Fruit fly (Drosophila melanogaster) ovary, adult (tissue): ENCODE measurements around the gene GlcAT-S.
A peak's percentile ranks its signal among the peaks of the same experiment; 100 is the strongest.

Source experiments
- CG17801 ChIP-seq: fragments of 200-800 bp; optimal IDR thresholded peaks from 2 replicates; lab custom pipeline; 2019; ENCODE audit warnings: missing biosample characterization, mild to moderate bottlenecking, missing genetic modification characterization, moderate library complexity; ENCODE audit not compliant: partially characterized antibody

Gene GlcAT-S

dm6 chr2L:9615983-9616519 lies at the start of gene GlcAT-S:
Gene GlcAT-S, plus strand, starts transcription at chr2L:9616469.
- no peak for TF ChIP-seq CG17801 (GFP tag; lab: Kevin White, UChicago)

- no peak for TF ChIP-seq CG17801 (GFP tag; lab: Kevin White, UChicago)
Measured at dm6 chr2L:9566656-9567055, 49.6 kb upstream of the GlcAT-S start, which contains the start of gene jp. Gene jp, minus strand, starts transcription at chr2L:9566750.

- peak; percentile 93 for TF ChIP-seq CG17801 (GFP tag; lab: Kevin White, UChicago)
Measured at dm6 chr2L:9567398-9567856, 48.8 kb upstream of the GlcAT-S start.

dm6 chr2L:9568360-9569088 lies 47.7 kb upstream of the GlcAT-S start, which contains the start of gene brwl:
Gene brwl, plus strand, starts transcription at chr2L:9568890.
- peak; percentile 95 for TF ChIP-seq CG17801 (GFP tag; lab: Kevin White, UChicago)

- TF ChIP-seq CG17801 (GFP tag; lab: Kevin White, UChicago): no peak
Measured at dm6 chr2L:9569131-9569530, 47.1 kb upstream of the GlcAT-S start.

- peak; percentile 98 for TF ChIP-seq CG17801 (GFP tag; lab: Kevin White, UChicago)
Measured at dm6 chr2L:9569588-9570434, 46.5 kb upstream of the GlcAT-S start.

- TF ChIP-seq CG17801 (GFP tag; lab: Kevin White, UChicago): peak; percentile 87
Measured at dm6 chr2L:9570673-9571193, 45.5 kb upstream of the GlcAT-S start.

- TF ChIP-seq CG17801 (GFP tag; lab: Kevin White, UChicago): peak; percentile 78
Measured at dm6 chr2L:9576269-9576933, 39.9 kb upstream of the GlcAT-S start, which contains the start of gene Mtpalpha. Gene Mtpalpha, minus strand, starts transcription at chr2L:9576769.

- TF ChIP-seq CG17801 (GFP tag; lab: Kevin White, UChicago): no peak
Measured at dm6 chr2L:9579538-9579937, 36.7 kb upstream of the GlcAT-S start, which contains the start of gene CG31709. Gene CG31709, minus strand, starts transcription at chr2L:9579638.

- TF ChIP-seq CG17801 (GFP tag; lab: Kevin White, UChicago): no peak
Measured at dm6 chr2L:9581582-9581981, 34.7 kb upstream of the GlcAT-S start, which contains the start of gene gcm. Gene gcm, minus strand, starts transcription at chr2L:9581745.

- no peak for TF ChIP-seq CG17801 (GFP tag; lab: Kevin White, UChicago)
Measured at dm6 chr2L:9584098-9584703, 32.1 kb upstream of the GlcAT-S start.

- TF ChIP-seq CG17801 (GFP tag; lab: Kevin White, UChicago): no peak
Measured at dm6 chr2L:9585942-9586341, 30.3 kb upstream of the GlcAT-S start.

dm6 chr2L:9589176-9589575 lies 27.1 kb upstream of the GlcAT-S start, which contains the start of gene CG3841:
Gene CG3841, plus strand, starts transcription at chr2L:9589476.
- no peak for TF ChIP-seq CG17801 (GFP tag; lab: Kevin White, UChicago)

dm6 chr2L:9591146-9591545 lies 25.1 kb upstream of the GlcAT-S start:
- TF ChIP-seq CG17801 (GFP tag; lab: Kevin White, UChicago): no peak
